Fruit fly (Drosophila melanogaster) whole organism, prepupa: Measurements from ENCODE around the gene Mms19.

Experiments used
- CG10631 ChIP-seq: fragments of 200-800 bp; sonication (Bioruptor generic); optimal IDR thresholded peaks from 2 replicates; lab custom pipeline; 2016; ENCODE audit warnings: missing biosample characterization, missing genetic modification characterization
- CG1621 ChIP-seq: fragments of 200-800 bp; sonication (Bioruptor generic); optimal IDR thresholded peaks from 3 replicates; lab custom pipeline; 2018; ENCODE audit warnings: missing biosample characterization, mild to moderate bottlenecking, missing genetic modification characterization
- CG34406 ChIP-seq: fragments of 200-800 bp; sonication (Bioruptor generic); optimal IDR thresholded peaks from 3 replicates; lab custom pipeline; 2016; ENCODE audit warnings: missing biosample characterization, missing genetic modification characterization
- CG4318 ChIP-seq: fragments of 200-800 bp; sonication (Bioruptor generic); optimal IDR thresholded peaks from 3 replicates; lab custom pipeline; 2017; ENCODE audit warnings: missing biosample characterization, mild to moderate bottlenecking, missing genetic modification characterization
- CG6808 ChIP-seq: fragments of 200-800 bp; sonication (Bioruptor generic); optimal IDR thresholded peaks from 3 replicates; lab custom pipeline; 2017; ENCODE audit warnings: missing biosample characterization, missing genetic modification characterization, mild to moderate bottlenecking, moderate library complexity, missing genetic modification reagents
- acj6 ChIP-seq: fragments of 200-800 bp; sonication (Bioruptor generic); optimal IDR thresholded peaks from 3 replicates; lab custom pipeline; 2016; ENCODE audit warnings: missing biosample characterization, missing genetic modification characterization
- dac ChIP-seq: fragments of 200-800 bp; sonication (Bioruptor generic); optimal IDR thresholded peaks from 2 replicates; lab custom pipeline; 2017; ENCODE audit warnings: missing biosample characterization, mild to moderate bottlenecking, missing genetic modification characterization
- dsx ChIP-seq: fragments of 200-800 bp; optimal IDR thresholded peaks from 3 replicates; lab custom pipeline; 2019; ENCODE audit warnings: missing biosample characterization, mild to moderate bottlenecking, missing genetic modification characterization, moderate library complexity; ENCODE audit not compliant: poor library complexity, severe bottlenecking
- spab ChIP-seq: fragments of 200-800 bp; sonication (Bioruptor generic); optimal IDR thresholded peaks from 2 replicates; lab custom pipeline; 2017; ENCODE audit warnings: missing biosample characterization, mild to moderate bottlenecking, missing genetic modification characterization, missing genetic modification reagents

Mms19 gene

DNA sequence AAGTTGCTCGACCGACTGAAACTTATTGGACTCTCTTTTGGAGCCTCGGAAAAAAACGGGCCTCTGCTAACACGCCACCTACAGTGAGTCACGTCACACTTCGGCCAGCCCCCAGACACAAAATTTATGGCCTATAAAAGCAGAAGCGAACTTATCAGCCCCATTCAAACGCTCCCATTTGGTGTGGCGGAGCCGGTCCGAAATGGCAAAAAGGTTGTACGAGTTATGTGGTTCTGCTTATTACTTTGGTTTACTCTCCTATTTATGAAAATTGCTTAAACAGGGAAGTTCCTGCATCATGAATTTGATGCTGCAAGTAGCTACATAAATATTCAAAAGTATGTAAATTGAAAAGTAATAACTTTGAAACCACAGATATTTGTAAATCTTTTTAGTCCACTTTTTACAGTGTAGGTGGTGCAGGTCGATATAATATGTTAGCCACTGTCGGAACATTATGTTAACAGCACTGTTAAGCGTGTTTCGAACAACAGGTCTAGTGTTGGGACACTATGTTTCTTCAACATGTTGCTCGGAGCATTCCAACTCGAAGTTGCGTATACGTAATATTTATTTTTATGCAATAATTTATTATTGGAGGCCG is 51.1 kb downstream of the Mms19 start (continued):
- TF ChIP-seq dsx (GFP tag; lab: Kevin White, UChicago) (peak; percentile 68), CG1621 (peak; percentile 69), acj6 (GFP tag; lab: Kevin White, UChicago) (peak; percentile 89), spab (peak; percentile 81), CG4318 (GFP tag; lab: Kevin White, UChicago) (peak; percentile 92), dac (GFP tag; lab: Kevin White, UChicago) (peak; percentile 93), CG34406 (GFP tag; lab: Kevin White, UChicago) (peak; percentile 86), CG10631 (GFP tag; lab: Kevin White, UChicago) (peak; percentile 89), CG6808 (GFP tag; lab: Kevin White, UChicago) (peak; percentile 82)
